Fruit fly (Drosophila melanogaster): ENCODE results near the gene Ptp61F.

The Ptp61F gene

dm6 chr3L:1295693-1296092 is 179.4 kb downstream of the Ptp61F start, which contains the start of gene Rabex-5 (continued):
- TF ChIP-seq CG10979 (tag; optimal IDR thresholded peaks at IDR 0.05) = peak; percentile 9
- no peak for TF ChIP-seq CG11560 (tag; IDR thresholded peaks at IDR 0.05)
- TF ChIP-seq Tbp (GFP tag; optimal IDR thresholded peaks at IDR 0.05) = no peak
- TF ChIP-seq Sox100B (GFP tag; optimal IDR thresholded peaks at IDR 0.05) = no peak
- TF ChIP-seq ara (GFP tag; IDR thresholded peaks at IDR 0.05) = no peak
- no peak for TF ChIP-seq CG8359 (GFP tag; optimal IDR thresholded peaks at IDR 0.05; ENCODE audit: borderline replicate concordance)
- TF ChIP-seq cad (GFP tag; optimal IDR thresholded peaks at IDR 0.05) = no peak
- no peak for TF ChIP-seq CG32772 (GFP tag; IDR thresholded peaks at IDR 0.05)
- no peak for TF ChIP-seq lab (GFP tag; optimal IDR thresholded peaks at IDR 0.05)
- peak; percentile 65 for TF ChIP-seq CG3847 (GFP tag; IDR thresholded peaks at IDR 0.05)
- no peak for TF ChIP-seq h (optimal IDR thresholded peaks at IDR 0.05)
- TF ChIP-seq lmd (GFP tag; IDR thresholded peaks at IDR 0.05) = peak; percentile 15; the same call in 1 of the 2 replicates
- TF ChIP-seq Blimp-1 (GFP tag; optimal IDR thresholded peaks at IDR 0.05) = no peak
- no peak for TF ChIP-seq trh (GFP tag; optimal IDR thresholded peaks at IDR 0.05)
- TF ChIP-seq grn (GFP tag; optimal IDR thresholded peaks at IDR 0.05) = no peak
- no peak for TF ChIP-seq seq (GFP tag; IDR thresholded peaks at IDR 0.05)
- TF ChIP-seq CG9932 (GFP tag; IDR thresholded peaks at IDR 0.05) = peak; percentile 70
- TF ChIP-seq CG18599 (GFP tag; optimal IDR thresholded peaks at IDR 0.05) = no peak
- TF ChIP-seq Dll (GFP tag; IDR thresholded peaks at IDR 0.05; ENCODE audit: partially characterized antibody) = peak; percentile 81
- peak; percentile 8 for TF ChIP-seq CG1792 (GFP tag; optimal IDR thresholded peaks at IDR 0.05)
- TF ChIP-seq CG4617 (GFP tag; optimal IDR thresholded peaks at IDR 0.05; ENCODE audit: borderline replicate concordance) = peak; percentile 85
- no peak for TF ChIP-seq so (GFP tag; IDR thresholded peaks at IDR 0.05)
- no peak for TF ChIP-seq Nf-YB (GFP tag; optimal IDR thresholded peaks at IDR 0.05)
- TF ChIP-seq lilli (GFP tag; optimal IDR thresholded peaks at IDR 0.05) = peak; percentile 60
- no peak; the same call in 2 of the 3 replicates for TF ChIP-seq tgo (GFP tag; IDR thresholded peaks at IDR 0.05)
- TF ChIP-seq CG8478 (optimal IDR thresholded peaks at IDR 0.05) = no peak
- no peak for TF ChIP-seq dati (GFP tag; IDR thresholded peaks at IDR 0.05)
- no peak for TF ChIP-seq org-1 (GFP tag; optimal IDR thresholded peaks at IDR 0.05)
- TF ChIP-seq kay (GFP tag; optimal IDR thresholded peaks at IDR 0.05) = no peak
- no peak for TF ChIP-seq da (GFP tag; optimal IDR thresholded peaks at IDR 0.05)
- TF ChIP-seq CG9727 (GFP tag; optimal IDR thresholded peaks at IDR 0.05) = no peak
- TF ChIP-seq CG4328 (GFP tag; optimal IDR thresholded peaks at IDR 0.05) = no peak
- TF ChIP-seq CG9215 (GFP tag; IDR thresholded peaks at IDR 0.05) = no peak
- no peak for TF ChIP-seq ro (GFP tag; IDR thresholded peaks at IDR 0.05)
- peak in 1 of 2 experiments; percentile 23 for TF ChIP-seq Hr51 (GFP tag; optimal IDR thresholded peaks at IDR 0.05)
- TF ChIP-seq stwl (tag; optimal IDR thresholded peaks at IDR 0.05) = peak; percentile 87
- no peak for TF ChIP-seq CG11093 (GFP tag; IDR thresholded peaks at IDR 0.05)
- no peak for TF ChIP-seq CG10321 (GFP tag; IDR thresholded peaks at IDR 0.05)
- TF ChIP-seq CG1529 (GFP tag; optimal IDR thresholded peaks at IDR 0.05) = no peak
- peak; percentile 36 for TF ChIP-seq Bteb2 (GFP tag; optimal IDR thresholded peaks at IDR 0.05)
- TF ChIP-seq CG17385 (GFP tag; optimal IDR thresholded peaks at IDR 0.05) = no peak
- no peak for TF ChIP-seq CG5953 (GFP tag; IDR thresholded peaks at IDR 0.05)
- peak; percentile 78 for TF ChIP-seq CG34224 (GFP tag; IDR thresholded peaks at IDR 0.05; ENCODE audit: partially characterized antibody)
- peak; percentile 49 for TF ChIP-seq CG14710 (tag; optimal IDR thresholded peaks at IDR 0.05)
- no peak for TF ChIP-seq repo (GFP tag; optimal IDR thresholded peaks at IDR 0.05)
- TF ChIP-seq CG3726 (GFP tag; IDR thresholded peaks at IDR 0.05) = no peak
- no peak for TF ChIP-seq Lpt (GFP tag; optimal IDR thresholded peaks at IDR 0.05)
- no peak; the same call in 2 of the 3 replicates for TF ChIP-seq CG34422 (GFP tag; IDR thresholded peaks at IDR 0.05)
- peak; percentile 26 to 37 for TF ChIP-seq dpn (GFP tag; optimal IDR thresholded peaks at IDR 0.05)
- TF ChIP-seq lov (optimal IDR thresholded peaks at IDR 0.05) = no peak
- TF ChIP-seq lov (GFP tag; IDR thresholded peaks at IDR 0.05) = no peak
- TF ChIP-seq Lhr (GFP tag; optimal IDR thresholded peaks at IDR 0.05) = peak; percentile 94
- peak; percentile 48 for TF ChIP-seq CG17829 (tag; optimal IDR thresholded peaks at IDR 0.05)

Data from whole organism, embryonic.